Worm (Caenorhabditis elegans) whole organism, L4 larva: ENCODE measurements around the gene bus-12.

ENCODE experiments used
- D1046.2 ChIP-seq: fragments of 200-800 bp; sonication (Bioruptor generic); IDR thresholded peaks from 2 replicates; pipeline ENCODE4 v1.3.6; 2022; ENCODE audit warnings: missing genetic modification characterization, missing compliant biosample characterization
- F26F4.8 ChIP-seq: fragments of 200-800 bp; sonication (Bioruptor generic); conservative IDR thresholded peaks from 2 replicates; pipeline ENCODE4 v1.3.6; 2022; ENCODE audit warnings: missing genetic modification characterization, missing compliant biosample characterization
- F37D6.2 ChIP-seq: sonication (generic microtip); optimal IDR thresholded peaks from 2 replicates; lab custom pipeline; 2016; ENCODE audit warnings: mild to moderate bottlenecking, missing genetic modification characterization, missing compliant biosample characterization
- F49E8.2 ChIP-seq: sonication (generic microtip); optimal IDR thresholded peaks from 2 replicates; lab custom pipeline; 2016; ENCODE audit warnings: missing compliant biosample characterization, mild to moderate bottlenecking, missing genetic modification characterization, borderline replicate concordance
- T20F7.1 ChIP-seq: fragments of 200-800 bp; sonication (Bioruptor generic); optimal IDR thresholded peaks from 2 replicates; lab custom pipeline; 2018; ENCODE audit warnings: mild to moderate bottlenecking, missing genetic modification characterization, missing compliant biosample characterization
- ZK546.5 ChIP-seq, 2 experiments: sonication (generic microtip); optimal IDR thresholded peaks; 2 replicates each; lab custom pipeline; 2017; ENCODE audit warnings: missing biosample characterization in 2 of 2, missing genetic modification characterization in 2 of 2
- aly-2 ChIP-seq: sonication (generic microtip); optimal IDR thresholded peaks from 2 replicates; lab custom pipeline; 2018; ENCODE audit warnings: missing biosample characterization, missing genetic modification characterization
- attf-4 ChIP-seq: sonication (generic microtip); optimal IDR thresholded peaks from 3 replicates; lab custom pipeline; 2017; ENCODE audit warnings: missing biosample characterization, missing genetic modification characterization
- ceh-20 ChIP-seq: fragments of 200-800 bp; sonication (Bioruptor generic); IDR thresholded peaks from 2 replicates; pipeline ENCODE4 v1.3.6; 2022; ENCODE audit warnings: missing genetic modification reagents, missing genetic modification characterization, missing compliant biosample characterization
- ceh-44 ChIP-seq: fragments of 200-800 bp; sonication (Bioruptor generic); IDR thresholded peaks from 2 replicates; pipeline ENCODE4 v1.3.6; 2022; ENCODE audit warnings: missing genetic modification reagents, missing genetic modification characterization, missing compliant biosample characterization
- ces-1 ChIP-seq: fragments of 150-350 bp; sonication (generic microtip); optimal IDR thresholded peaks from 4 replicates; lab custom pipeline; 2014; ENCODE audit warnings: missing biosample characterization, missing genetic modification reagents, missing genetic modification characterization
- daf-16 ChIP-seq, 3 experiments: sonication (generic microtip); optimal IDR thresholded peaks; 2 replicates each; lab custom pipeline; 2016 to 2017; ENCODE audit warnings: missing genetic modification characterization in 3 of 3, missing genetic modification reagents in 3 of 3, mild to moderate bottlenecking in 2 of 3, missing compliant biosample characterization in 2 of 3, missing biosample characterization in 1 of 3, moderate library complexity in 1 of 3
- daf-19 ChIP-seq: fragments of 200-800 bp; sonication (Bioruptor generic); conservative IDR thresholded peaks from 2 replicates; pipeline ENCODE4 v1.3.6; 2022; ENCODE audit warnings: missing genetic modification characterization, missing compliant biosample characterization
- dmd-6 ChIP-seq: fragments of 200-800 bp; sonication (Bioruptor generic); IDR thresholded peaks from 2 replicates; pipeline ENCODE4 v1.3.6; 2022; ENCODE audit warnings: missing genetic modification reagents, missing genetic modification characterization, missing compliant biosample characterization
- dmd-9 ChIP-seq: fragments of 200-800 bp; sonication (Bioruptor generic); IDR thresholded peaks from 2 replicates; pipeline ENCODE4 v1.3.6; 2022; ENCODE audit warnings: missing genetic modification reagents, missing genetic modification characterization, missing compliant biosample characterization
- dpl-1 ChIP-seq: fragments of 150-350 bp; optimal IDR thresholded peaks from 2 replicates; lab custom pipeline; 2014; ENCODE audit warnings: missing biosample characterization, missing genetic modification reagents, missing genetic modification characterization
- dve-1 ChIP-seq: sonication (generic microtip); optimal IDR thresholded peaks from 2 replicates; lab custom pipeline; 2017; ENCODE audit warnings: antibody characterized with exemption, mild to moderate bottlenecking, missing genetic modification characterization, missing compliant biosample characterization; ENCODE audit not compliant: insufficient read depth
- egl-27 ChIP-seq: sonication (generic microtip); optimal IDR thresholded peaks from 3 replicates; lab custom pipeline; 2017; ENCODE audit warnings: missing biosample characterization, missing genetic modification reagents, missing genetic modification characterization
- egl-43 ChIP-seq: fragments of 200-800 bp; sonication (Bioruptor generic); IDR thresholded peaks from 2 replicates; pipeline ENCODE4 v1.3.6; 2022; ENCODE audit warnings: missing genetic modification reagents, missing genetic modification characterization, missing compliant biosample characterization
- gei-8 ChIP-seq: fragments of 200-800 bp; sonication (Bioruptor generic); optimal IDR thresholded peaks from 2 replicates; lab custom pipeline; 2018; ENCODE audit warnings: mild to moderate bottlenecking, missing genetic modification characterization, missing compliant biosample characterization
- hlh-30 ChIP-seq: sonication (generic microtip); optimal IDR thresholded peaks from 2 replicates; lab custom pipeline; 2017; ENCODE audit warnings: antibody characterized with exemption, mild to moderate bottlenecking, missing genetic modification characterization, missing compliant biosample characterization; ENCODE audit not compliant: insufficient read depth
- hmg-1.1 ChIP-seq: fragments of 200-800 bp; sonication (Bioruptor generic); IDR thresholded peaks from 2 replicates; pipeline ENCODE4 v1.3.6; 2022; ENCODE audit warnings: missing genetic modification reagents, missing genetic modification characterization, missing compliant biosample characterization
- jun-1 ChIP-seq: fragments of 150-350 bp; optimal IDR thresholded peaks from 2 replicates; lab custom pipeline; 2014; ENCODE audit warnings: missing biosample characterization, missing genetic modification reagents, missing genetic modification characterization
- lin-15B ChIP-seq: fragments of 150-350 bp; sonication (generic microtip); optimal IDR thresholded peaks from 3 replicates; lab custom pipeline; 2014; ENCODE audit warnings: missing biosample characterization, missing genetic modification characterization
- lin-29 ChIP-seq: fragments of 200-800 bp; sonication (Bioruptor generic); IDR thresholded peaks from 2 replicates; pipeline ENCODE4 v1.3.6; 2022; ENCODE audit warnings: missing genetic modification reagents, missing genetic modification characterization, missing compliant biosample characterization
- lin-38 ChIP-seq: fragments of 200-800 bp; sonication (Bioruptor generic); IDR thresholded peaks from 2 replicates; pipeline ENCODE4 v1.3.6; 2022; ENCODE audit warnings: missing genetic modification reagents, missing genetic modification characterization, missing compliant biosample characterization
- madf-5 ChIP-seq, 2 experiments: fragments of 200-800 bp; sonication (Bioruptor generic); IDR thresholded peaks; 2 replicates each; pipeline ENCODE4 v1.3.6; 2022; ENCODE audit warnings: missing compliant biosample characterization in 2 of 2, missing genetic modification characterization in 2 of 2
- mdt-29 ChIP-seq: fragments of 200-800 bp; sonication (Bioruptor generic); IDR thresholded peaks from 2 replicates; pipeline ENCODE4 v1.3.6; 2022; ENCODE audit warnings: missing genetic modification reagents, missing genetic modification characterization, missing compliant biosample characterization
- mxl-3 ChIP-seq: fragments of 200-800 bp; sonication (Bioruptor generic); optimal IDR thresholded peaks from 2 replicates; lab custom pipeline; 2018; ENCODE audit warnings: mild to moderate bottlenecking, missing genetic modification characterization, missing compliant biosample characterization
- nhr-10 ChIP-seq: fragments of 150-350 bp; optimal IDR thresholded peaks from 2 replicates; lab custom pipeline; 2014; ENCODE audit warnings: missing biosample characterization, missing genetic modification characterization
- nhr-11 ChIP-seq: fragments of 150-350 bp; optimal IDR thresholded peaks from 2 replicates; lab custom pipeline; 2014; ENCODE audit warnings: missing biosample characterization, missing genetic modification characterization
- nhr-111 ChIP-seq: fragments of 200-800 bp; sonication (Bioruptor generic); optimal IDR thresholded peaks from 2 replicates; lab custom pipeline; 2018; ENCODE audit warnings: mild to moderate bottlenecking, missing genetic modification characterization, missing compliant biosample characterization
- nhr-237 ChIP-seq: sonication (generic microtip); optimal IDR thresholded peaks from 2 replicates; lab custom pipeline; 2017; ENCODE audit warnings: missing biosample characterization, missing genetic modification characterization
- nhr-41 ChIP-seq: fragments of 200-800 bp; sonication (Bioruptor generic); IDR thresholded peaks from 2 replicates; pipeline ENCODE4 v1.3.6; 2022; ENCODE audit warnings: missing genetic modification reagents, missing genetic modification characterization, missing compliant biosample characterization
- nhr-48 ChIP-seq: sonication (generic microtip); optimal IDR thresholded peaks from 2 replicates; lab custom pipeline; 2016; ENCODE audit warnings: mild to moderate bottlenecking, missing genetic modification characterization, missing compliant biosample characterization
- pha-4 ChIP-seq, 2 experiments: fragments of 150-350 bp in 1 of 2; fragments of 200-800 bp in 1 of 2; sonication (Bioruptor generic) in 1 of 2; IDR thresholded peaks in 1 of 2; optimal IDR thresholded peaks in 1 of 2; 2 replicates each; pipeline versions ENCODE4 v1.3.6 to Lab custom; 2014 to 2022; ENCODE audit warnings: missing genetic modification characterization in 2 of 2, missing genetic modification reagents in 2 of 2, missing biosample characterization in 1 of 2, missing compliant biosample characterization in 1 of 2
- pqm-1 ChIP-seq: sonication (generic microtip); optimal IDR thresholded peaks from 2 replicates; lab custom pipeline; 2017; ENCODE audit warnings: missing biosample characterization, missing genetic modification characterization
- rbr-2 ChIP-seq: sonication (generic microtip); optimal IDR thresholded peaks from 2 replicates; lab custom pipeline; 2016; ENCODE audit warnings: missing genotype, missing genetic modification characterization, missing compliant biosample characterization
- saeg-2 ChIP-seq: fragments of 200-800 bp; sonication (Bioruptor generic); IDR thresholded peaks from 2 replicates; pipeline ENCODE4 v1.3.6; 2022; ENCODE audit warnings: missing genetic modification reagents, missing genetic modification characterization, missing compliant biosample characterization
- set-16 ChIP-seq: fragments of 200-800 bp; sonication (Bioruptor generic); IDR thresholded peaks from 2 replicates; pipeline ENCODE4 v1.3.6; 2022; ENCODE audit warnings: missing genetic modification reagents, missing genetic modification characterization, missing compliant biosample characterization
- skn-1 ChIP-seq: fragments of 150-350 bp; optimal IDR thresholded peaks from 2 replicates; lab custom pipeline; 2014; ENCODE audit warnings: missing biosample characterization, missing genetic modification characterization
- snpc-1.2 ChIP-seq: fragments of 200-800 bp; sonication (Bioruptor generic); IDR thresholded peaks from 2 replicates; pipeline ENCODE4 v1.3.6; 2022; ENCODE audit warnings: missing genetic modification reagents, missing genetic modification characterization, missing compliant biosample characterization
- spr-3 ChIP-seq: fragments of 200-800 bp; sonication (Bioruptor generic); optimal IDR thresholded peaks from 2 replicates; lab custom pipeline; 2018; ENCODE audit warnings: mild to moderate bottlenecking, missing genetic modification characterization, missing compliant biosample characterization
- tag-97 ChIP-seq: fragments of 200-800 bp; sonication (Bioruptor generic); IDR thresholded peaks from 2 replicates; pipeline ENCODE4 v1.3.6; 2022; ENCODE audit warnings: missing genetic modification characterization, missing compliant biosample characterization
- unc-130 ChIP-seq: sonication (generic microtip); optimal IDR thresholded peaks from 2 replicates; lab custom pipeline; 2016; ENCODE audit warnings: missing genetic modification reagents, missing genetic modification characterization, missing compliant biosample characterization
- vab-7 ChIP-seq: fragments of 200-800 bp; sonication (Bioruptor generic); IDR thresholded peaks from 2 replicates; pipeline ENCODE4 v1.3.6; 2022; ENCODE audit warnings: missing genetic modification reagents, missing genetic modification characterization, missing compliant biosample characterization
- zip-2 ChIP-seq: fragments of 150-350 bp; optimal IDR thresholded peaks from 2 replicates; lab custom pipeline; 2014; ENCODE audit warnings: missing biosample characterization, missing genetic modification characterization
- ztf-7 ChIP-seq: fragments of 150-350 bp; optimal IDR thresholded peaks from 2 replicates; lab custom pipeline; 2014; ENCODE audit warnings: missing biosample characterization, missing genetic modification characterization

bus-12 gene

ce11 chrIV:13238943-13239861 is 16.8 kb upstream of the bus-12 start, which contains the start of gene tag-115:
Gene tag-115 (minus strand): TSS chrIV:13239414.
- TF ChIP-seq nhr-11 (tag; lab: Kevin White, UChicago) (no peak), D1046.2 (no peak), gei-8 (GFP tag; lab: Kevin White, UChicago) (no peak), jun-1 (tag; lab: Kevin White, UChicago) (no peak), zip-2 (tag; lab: Kevin White, UChicago) (no peak), dmd-9 (GFP tag; lab: Robert Waterston, UW) (no peak), pqm-1 (tag; lab: Kevin White, UChicago) (no peak), skn-1 (no peak), hlh-30 (peak; percentile 25), aly-2 (tag; lab: Kevin White, UChicago) (no peak), tag-97 (GFP tag; lab: Robert Waterston, UW) (no peak), nhr-48 (peak; percentile 48), snpc-1.2 (GFP tag; lab: Robert Waterston, UW) (peak; percentile 81), T20F7.1 (GFP tag; lab: Kevin White, UChicago) (no peak), daf-19 (0 out of 2 replicates have a peak, but pooled peaks have one; percentile 57), dpl-1 (GFP tag; lab: Kevin White, UChicago) (no peak), mdt-29 (GFP tag; lab: Robert Waterston, UW) (no peak), lin-38 (GFP tag; lab: Robert Waterston, UW) (peak; percentile 85), egl-43 (GFP tag; lab: Robert Waterston, UW) (no peak), hmg-1.1 (no peak), vab-7 (GFP tag; lab: Robert Waterston, UW) (no peak), nhr-10 (tag; lab: Kevin White, UChicago) (no peak), madf-5 (GFP tag; IDR thresholded peaks at IDR 0.05; lab: Robert Waterston, UW) (no peak), F37D6.2 (tag; lab: Kevin White, UChicago) (no peak), ztf-7 (peak; percentile 6), unc-130 (GFP tag; lab: Kevin White, UChicago) (peak; percentile 75), ces-1 (GFP tag; lab: Kevin White, UChicago) (no peak), dmd-6 (no peak), lin-29 (GFP tag; lab: Robert Waterston, UW) (no peak), nhr-237 (no peak), mxl-3 (no peak), lin-15B (tag; lab: Kevin White, UChicago) (no peak), ceh-20 (GFP tag; lab: Robert Waterston, UW) (no peak), dve-1 (tag; lab: Kevin White, UChicago) (peak; percentile 39), saeg-2 (GFP tag; lab: Robert Waterston, UW) (no peak), nhr-41 (no peak), pha-4 (GFP tag; IDR thresholded peaks at IDR 0.05; lab: Robert Waterston, UW) (peak; percentile 71; the same call in 1 of the 2 replicates), pha-4 (tag; optimal IDR thresholded peaks at IDR 0.05; lab: Kevin White, UChicago) (no peak), nhr-111 (GFP tag; lab: Kevin White, UChicago) (no peak), F26F4.8 (GFP tag; lab: Robert Waterston, UW) (no peak; the same call in 1 of the 2 replicates), attf-4 (tag; lab: Kevin White, UChicago) (no peak), spr-3 (GFP tag; lab: Kevin White, UChicago) (no peak), rbr-2 (no peak), F49E8.2 (peak; percentile 69), ceh-44 (GFP tag; lab: Robert Waterston, UW) (no peak; the same call in 1 of the 2 replicates), daf-16 (GFP tag; optimal IDR thresholded peaks at IDR 0.05; lab: Kevin White, UChicago) (peak in 1 of 2 experiments; percentile 12), daf-16 (tag; optimal IDR thresholded peaks at IDR 0.05; lab: Kevin White, UChicago) (peak; percentile 33), ZK546.5 (tag; optimal IDR thresholded peaks at IDR 0.05; lab: Kevin White, UChicago) (no peak), set-16 (GFP tag; lab: Robert Waterston, UW) (no peak), egl-27 (tag; lab: Kevin White, UChicago) (no peak)
